Worm (Caenorhabditis elegans): Measurements from ENCODE around the gene srd-58.

DNA sequence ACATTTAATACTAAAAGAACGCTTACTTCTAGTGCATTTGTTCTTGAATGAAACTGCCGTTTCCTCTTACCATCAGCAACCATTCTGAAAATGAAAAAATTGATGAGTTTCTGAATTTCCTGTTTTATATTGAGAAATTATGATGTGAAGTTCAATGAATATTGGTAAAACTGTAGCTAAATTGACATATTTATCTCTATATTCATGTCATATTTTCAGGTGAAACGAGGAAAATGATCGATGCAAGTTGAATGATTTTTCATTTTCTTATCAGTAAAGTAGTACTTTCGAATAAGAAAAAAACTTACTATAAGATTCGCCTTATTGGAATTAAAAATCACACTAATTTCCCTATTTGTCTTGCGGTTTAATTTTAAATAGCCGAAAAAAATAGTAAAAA is 5.3 kb upstream of the srd-58 start, which contains the start of gene E04F6.15:
- no peak for TF ChIP-seq nhr-25 (tag; optimal IDR thresholded peaks at IDR 0.05)
- no peak for TF ChIP-seq lsy-2 (tag; optimal IDR thresholded peaks at IDR 0.05)
- no peak for TF ChIP-seq F13H6.1 (tag; optimal IDR thresholded peaks at IDR 0.05)
- TF ChIP-seq nhr-11 (tag; optimal IDR thresholded peaks at IDR 0.05) = no peak
- TF ChIP-seq alr-1 (tag; optimal IDR thresholded peaks at IDR 0.05) = no peak
- TF ChIP-seq R02D3.7 (tag; optimal IDR thresholded peaks at IDR 0.05) = no peak
- TF ChIP-seq nhr-129 (tag; optimal IDR thresholded peaks at IDR 0.05) = no peak
- TF ChIP-seq nhr-77 (tag; optimal IDR thresholded peaks at IDR 0.05) = no peak
- TF ChIP-seq ZK546.5 (tag; optimal IDR thresholded peaks at IDR 0.05) = no peak
- no peak for TF ChIP-seq elt-3 (tag; optimal IDR thresholded peaks at IDR 0.05)
- TF ChIP-seq peb-1 (tag; optimal IDR thresholded peaks at IDR 0.05) = no peak

Measured in whole organism, L2 larva.